Worm (Caenorhabditis elegans): ENCODE results near the gene haf-2.
A peak's percentile ranks its signal among the peaks of the same experiment; 100 is the strongest.

The haf-2 gene

ce11 chrII:7337469-7337893 is 18.7 kb downstream of the haf-2 start (continued):
- peak; percentile 54 for TF ChIP-seq lin-11 (tag; optimal IDR thresholded peaks at IDR 0.05)

ce11 chrII:7331224-7331623 is 25.0 kb downstream of the haf-2 start, which contains the start of gene npax-1:
npax-1 (minus strand) TSS chrII:7331324.
- TF ChIP-seq unc-55 (GFP tag; optimal IDR thresholded peaks at IDR 0.05) (no peak), nhr-10 (tag; optimal IDR thresholded peaks at IDR 0.05) (no peak), nhr-237 (tag; optimal IDR thresholded peaks at IDR 0.05) (no peak), Y55F3AM.14 (GFP tag; optimal IDR thresholded peaks at IDR 0.05) (no peak), sma-3 (GFP tag; optimal IDR thresholded peaks at IDR 0.05) (no peak), skn-1 (tag; optimal IDR thresholded peaks at IDR 0.05) (no peak)

ce11 chrII:7326997-7327396 is 29.2 kb downstream of the haf-2 start:
- TF ChIP-seq ztf-4 (tag; optimal IDR thresholded peaks at IDR 0.05) (peak; percentile 12), sma-9 (GFP tag; optimal IDR thresholded peaks at IDR 0.05) (peak; percentile 62), sma-9 (tag; optimal IDR thresholded peaks at IDR 0.05) (no peak), nhr-77 (tag; optimal IDR thresholded peaks at IDR 0.05) (no peak), lin-13 (GFP tag; optimal IDR thresholded peaks at IDR 0.05) (no peak), lin-11 (tag; optimal IDR thresholded peaks at IDR 0.05) (peak; percentile 43), C34F6.9 (tag; optimal IDR thresholded peaks at IDR 0.05) (peak; percentile 76), mab-5 (tag; optimal IDR thresholded peaks at IDR 0.05) (peak; percentile 48), ztf-1 (GFP tag; conservative IDR thresholded peaks at IDR 0.05) (no peak), aly-2 (tag; optimal IDR thresholded peaks at IDR 0.05) (no peak), nhr-12 (tag; optimal IDR thresholded peaks at IDR 0.05) (no peak), lsy-2 (tag; optimal IDR thresholded peaks at IDR 0.05) (peak in 1 of 2 experiments; percentile 65), egl-27 (tag; optimal IDR thresholded peaks at IDR 0.05) (no peak), Y55F3AM.14 (GFP tag; optimal IDR thresholded peaks at IDR 0.05) (peak; percentile 51), zag-1 (tag; optimal IDR thresholded peaks at IDR 0.05) (peak; percentile 71), nhr-21 (tag; optimal IDR thresholded peaks at IDR 0.05) (no peak), sma-3 (GFP tag; optimal IDR thresholded peaks at IDR 0.05) (no peak), mdl-1 (tag; optimal IDR thresholded peaks at IDR 0.05) (peak; percentile 48 to 53), F13H6.1 (tag; optimal IDR thresholded peaks at IDR 0.05) (peak; percentile 75), sem-4 (tag; optimal IDR thresholded peaks at IDR 0.05) (peak; percentile 52), unc-39 (tag; optimal IDR thresholded peaks at IDR 0.05) (no peak), fos-1 (tag; optimal IDR thresholded peaks at IDR 0.05) (no peak), nhr-129 (tag; optimal IDR thresholded peaks at IDR 0.05) (peak; percentile 79), crh-2 (tag; optimal IDR thresholded peaks at IDR 0.05) (peak; percentile 39), blmp-1 (tag; optimal IDR thresholded peaks at IDR 0.05; ENCODE audit: insufficient read depth) (no peak), unc-62 (GFP tag; optimal IDR thresholded peaks at IDR 0.05) (no peak), nhr-23 (tag; optimal IDR thresholded peaks at IDR 0.05) (no peak), dmd-4 (tag; optimal IDR thresholded peaks at IDR 0.05) (no peak), unc-55 (GFP tag; optimal IDR thresholded peaks at IDR 0.05) (peak; percentile 64), elt-1 (tag; optimal IDR thresholded peaks at IDR 0.05) (no peak), ztf-11 (tag; optimal IDR thresholded peaks at IDR 0.05) (no peak), R02D3.7 (tag; optimal IDR thresholded peaks at IDR 0.05) (no peak), nhr-10 (tag; optimal IDR thresholded peaks at IDR 0.05) (no peak)

ce11 chrII:7326199-7326598 is 30.0 kb downstream of the haf-2 start:
- TF ChIP-seq nhr-12 (tag; optimal IDR thresholded peaks at IDR 0.05), result no peak
- no peak for TF ChIP-seq elt-1 (tag; optimal IDR thresholded peaks at IDR 0.05)
- no peak for TF ChIP-seq ztf-11 (tag; optimal IDR thresholded peaks at IDR 0.05)
- no peak for TF ChIP-seq sma-9 (GFP tag; optimal IDR thresholded peaks at IDR 0.05)
- TF ChIP-seq sma-9 (tag; optimal IDR thresholded peaks at IDR 0.05), result no peak
- TF ChIP-seq nhr-237 (tag; optimal IDR thresholded peaks at IDR 0.05), result no peak
- TF ChIP-seq egl-27 (tag; optimal IDR thresholded peaks at IDR 0.05), result no peak
- no peak for TF ChIP-seq F13H6.1 (tag; optimal IDR thresholded peaks at IDR 0.05)
- no peak for TF ChIP-seq nhr-129 (tag; optimal IDR thresholded peaks at IDR 0.05)
- TF ChIP-seq nhr-6 (tag; optimal IDR thresholded peaks at IDR 0.05), result no peak
- TF ChIP-seq nhr-21 (tag; optimal IDR thresholded peaks at IDR 0.05), result no peak
- TF ChIP-seq sma-3 (GFP tag; optimal IDR thresholded peaks at IDR 0.05), result no peak
- no peak for TF ChIP-seq unc-55 (GFP tag; optimal IDR thresholded peaks at IDR 0.05)
- no peak for TF ChIP-seq ama-1 (optimal IDR thresholded peaks at IDR 0.05)
- no peak for TF ChIP-seq peb-1 (tag; optimal IDR thresholded peaks at IDR 0.05)
- no peak for TF ChIP-seq lin-11 (tag; optimal IDR thresholded peaks at IDR 0.05)
- TF ChIP-seq fos-1 (tag; optimal IDR thresholded peaks at IDR 0.05), result no peak
